Fruit fly (Drosophila melanogaster): ENCODE measurements around the gene CG17597.

Gene CG17597

dm6 chr2L:18808754-18809329, 22.1 kb downstream of the CG17597 start (continued):
- TF ChIP-seq amos (GFP tag; IDR thresholded peaks at IDR 0.05; ENCODE audit: partially characterized antibody) = no peak
- no peak for TF ChIP-seq tio (GFP tag; optimal IDR thresholded peaks at IDR 0.05)
- no peak for TF ChIP-seq D (optimal IDR thresholded peaks at IDR 0.05)
- TF ChIP-seq D (GFP tag; optimal IDR thresholded peaks at IDR 0.05) = peak; percentile 10
- TF ChIP-seq Doc2 (GFP tag; IDR thresholded peaks at IDR 0.05) = no peak
- TF ChIP-seq B-H1 (GFP tag; IDR thresholded peaks at IDR 0.05) = no peak
- no peak for TF ChIP-seq Trl (optimal IDR thresholded peaks at IDR 0.05)
- no peak for TF ChIP-seq Trl (GFP tag; optimal IDR thresholded peaks at IDR 0.05)
- TF ChIP-seq CG4328 (GFP tag; optimal IDR thresholded peaks at IDR 0.05) = no peak
- no peak for TF ChIP-seq CG5953 (GFP tag; IDR thresholded peaks at IDR 0.05)
- no peak for TF ChIP-seq CHES-1-like (GFP tag; optimal IDR thresholded peaks at IDR 0.05)
- TF ChIP-seq Antp (GFP tag; optimal IDR thresholded peaks at IDR 0.05) = no peak
- no peak for TF ChIP-seq sqz (GFP tag; optimal IDR thresholded peaks at IDR 0.05)
- no peak for TF ChIP-seq MBD-R2 (GFP tag; IDR thresholded peaks at IDR 0.05)
- no peak for TF ChIP-seq CG16863 (GFP tag; optimal IDR thresholded peaks at IDR 0.05)
- 0 out of 2 replicates have a peak, but pooled peaks have one; percentile 30 for TF ChIP-seq CG4360 (GFP tag; IDR thresholded peaks at IDR 0.05)
- TF ChIP-seq row (GFP tag; IDR thresholded peaks at IDR 0.05) = peak; percentile 60; the same call in 2 of the 3 replicates
- TF ChIP-seq CG18764 (GFP tag; optimal IDR thresholded peaks at IDR 0.05) = no peak
- TF ChIP-seq Dad (GFP tag; optimal IDR thresholded peaks at IDR 0.05) = no peak
- no peak for TF ChIP-seq gcm (GFP tag; optimal IDR thresholded peaks at IDR 0.05)
- no peak for TF ChIP-seq CG12659 (GFP tag; optimal IDR thresholded peaks at IDR 0.05)
- TF ChIP-seq CG10959 (GFP tag; IDR thresholded peaks at IDR 0.05) = no peak
- TF ChIP-seq CG2712 (tag; optimal IDR thresholded peaks at IDR 0.05) = peak; percentile 54
- TF ChIP-seq bcd (GFP tag; optimal IDR thresholded peaks at IDR 0.05) = no peak
- no peak for TF ChIP-seq kni (GFP tag; optimal IDR thresholded peaks at IDR 0.05)
- TF ChIP-seq CG3163 (GFP tag; optimal IDR thresholded peaks at IDR 0.05) = no peak
- no peak for TF ChIP-seq CG6791 (GFP tag; IDR thresholded peaks at IDR 0.05; ENCODE audit: partially characterized antibody)
- TF ChIP-seq sob (GFP tag; IDR thresholded peaks at IDR 0.05) = 0 out of 2 replicates have a peak, but pooled peaks have one; percentile 10
- peak; percentile 29 for TF ChIP-seq fd96Cb (tag; optimal IDR thresholded peaks at IDR 0.05)
- TF ChIP-seq kah (GFP tag; optimal IDR thresholded peaks at IDR 0.05) = no peak
- TF ChIP-seq CG11085 (GFP tag; IDR thresholded peaks at IDR 0.05) = no peak
- peak; percentile 50 for TF ChIP-seq CG10979 (tag; optimal IDR thresholded peaks at IDR 0.05)
- no peak for TF ChIP-seq CG9609 (GFP tag; optimal IDR thresholded peaks at IDR 0.05)
- no peak for TF ChIP-seq CG32532 (GFP tag; IDR thresholded peaks at IDR 0.05)
- no peak for TF ChIP-seq sug (tag; optimal IDR thresholded peaks at IDR 0.05)
- peak; percentile 10 for TF ChIP-seq Chrac-16 (GFP tag; optimal IDR thresholded peaks at IDR 0.05)
- no peak for TF ChIP-seq Nf-YC (tag; optimal IDR thresholded peaks at IDR 0.05)
- no peak for TF ChIP-seq kay (GFP tag; optimal IDR thresholded peaks at IDR 0.05)
- no peak for TF ChIP-seq HHEX (GFP tag; optimal IDR thresholded peaks at IDR 0.05)
- TF ChIP-seq TFAM (GFP tag; optimal IDR thresholded peaks at IDR 0.05) = no peak
- TF ChIP-seq cwo (GFP tag; optimal IDR thresholded peaks at IDR 0.05) = no peak
- TF ChIP-seq dmrt99B (tag; optimal IDR thresholded peaks at IDR 0.05) = peak; percentile 46
- no peak for TF ChIP-seq CG7928 (GFP tag; optimal IDR thresholded peaks at IDR 0.05)
- TF ChIP-seq CG2199 (GFP tag; IDR thresholded peaks at IDR 0.05) = no peak
- no peak for TF ChIP-seq CG3838 (GFP tag; optimal IDR thresholded peaks at IDR 0.05)
- no peak for TF ChIP-seq sisA (GFP tag; IDR thresholded peaks at IDR 0.05)
- TF ChIP-seq hkb (optimal IDR thresholded peaks at IDR 0.05) = no peak
- TF ChIP-seq hkb (GFP tag; IDR thresholded peaks at IDR 0.05) = no peak
- TF ChIP-seq CG2678 (tag; optimal IDR thresholded peaks at IDR 0.05) = peak; percentile 47
- no peak for TF ChIP-seq CG6272 (GFP tag; IDR thresholded peaks at IDR 0.05)
- 0 out of 2 replicates have a peak, but pooled peaks have one; percentile 15 for TF ChIP-seq CG6689 (GFP tag; IDR thresholded peaks at IDR 0.05)
- TF ChIP-seq Sin3A (optimal IDR thresholded peaks at IDR 0.05) = no peak
- no peak for TF ChIP-seq CG7271 (tag; optimal IDR thresholded peaks at IDR 0.05)

Data from whole organism, embryonic.